Fruit fly (Drosophila melanogaster) whole organism, pupa: ENCODE measurements around the gene kay.

Experiments used
- CG12605 ChIP-seq: fragments of 200-800 bp; sonication (Bioruptor generic); IDR thresholded peaks from 2 replicates; pipeline ENCODE4 v1.3.6; 2022; ENCODE audit warnings: missing biosample characterization, missing genetic modification characterization
- CG13204 ChIP-seq: fragments of 200-800 bp; sonication (Bioruptor generic); optimal IDR thresholded peaks from 2 replicates; lab custom pipeline; 2018; ENCODE audit warnings: missing biosample characterization, mild to moderate bottlenecking, missing genetic modification characterization, moderate library complexity
- CG14655 ChIP-seq: fragments of 200-800 bp; sonication (Bioruptor generic); optimal IDR thresholded peaks from 3 replicates; lab custom pipeline; 2017; ENCODE audit warnings: mild to moderate bottlenecking, missing biosample characterization, missing genetic modification reagents, missing genetic modification characterization
- CG15710 ChIP-seq: fragments of 200-800 bp; sonication (Bioruptor generic); optimal IDR thresholded peaks from 2 replicates; lab custom pipeline; 2018; ENCODE audit warnings: missing biosample characterization, mild to moderate bottlenecking, missing genetic modification characterization, moderate library complexity
- CG32121 ChIP-seq: fragments of 200-800 bp; sonication (Bioruptor generic); IDR thresholded peaks from 2 replicates; pipeline ENCODE4 v1.3.6; 2022; ENCODE audit warnings: missing biosample characterization, missing genetic modification characterization
- CG4496 ChIP-seq: fragments of 200-800 bp; sonication (Bioruptor generic); IDR thresholded peaks from 3 replicates; pipeline ENCODE4 v1.3.6; 2022; ENCODE audit warnings: missing biosample characterization, missing genetic modification characterization
- CG8159 ChIP-seq: fragments of 200-800 bp; sonication (Bioruptor generic); optimal IDR thresholded peaks from 3 replicates; lab custom pipeline; 2018; ENCODE audit warnings: missing biosample characterization, mild to moderate bottlenecking, missing genetic modification characterization, moderate library complexity
- CG9948 ChIP-seq: fragments of 200-800 bp; sonication (Bioruptor generic); optimal IDR thresholded peaks from 2 replicates; lab custom pipeline; 2018; ENCODE audit warnings: missing biosample characterization, mild to moderate bottlenecking, missing genetic modification characterization, moderate library complexity
- D1 ChIP-seq: fragments of 200-800 bp; sonication (Bioruptor generic); optimal IDR thresholded peaks from 2 replicates; lab custom pipeline; 2018; ENCODE audit warnings: missing biosample characterization, mild to moderate bottlenecking, missing genetic modification characterization, moderate library complexity
- EcR ChIP-seq: fragments of 200-800 bp; sonication (Bioruptor generic); optimal IDR thresholded peaks from 3 replicates; lab custom pipeline; 2019; ENCODE audit warnings: missing biosample characterization, missing genetic modification characterization, mild to moderate bottlenecking, moderate library complexity, missing genetic modification reagents
- Pif1A ChIP-seq: fragments of 200-800 bp; sonication (Bioruptor generic); optimal IDR thresholded peaks from 3 replicates; lab custom pipeline; 2016; ENCODE audit warnings: missing biosample characterization, missing genetic modification characterization
- Snoo ChIP-seq: fragments of 200-800 bp; sonication (Bioruptor generic); optimal IDR thresholded peaks from 3 replicates; lab custom pipeline; 2017; ENCODE audit warnings: missing biosample characterization, mild to moderate bottlenecking, missing genetic modification characterization, inconsistent platforms
- rn ChIP-seq: fragments of 200-800 bp; sonication (Bioruptor generic); IDR thresholded peaks from 2 replicates; pipeline ENCODE4 v1.3.6; 2022; ENCODE audit warnings: missing biosample characterization, missing genetic modification characterization

DNA sequence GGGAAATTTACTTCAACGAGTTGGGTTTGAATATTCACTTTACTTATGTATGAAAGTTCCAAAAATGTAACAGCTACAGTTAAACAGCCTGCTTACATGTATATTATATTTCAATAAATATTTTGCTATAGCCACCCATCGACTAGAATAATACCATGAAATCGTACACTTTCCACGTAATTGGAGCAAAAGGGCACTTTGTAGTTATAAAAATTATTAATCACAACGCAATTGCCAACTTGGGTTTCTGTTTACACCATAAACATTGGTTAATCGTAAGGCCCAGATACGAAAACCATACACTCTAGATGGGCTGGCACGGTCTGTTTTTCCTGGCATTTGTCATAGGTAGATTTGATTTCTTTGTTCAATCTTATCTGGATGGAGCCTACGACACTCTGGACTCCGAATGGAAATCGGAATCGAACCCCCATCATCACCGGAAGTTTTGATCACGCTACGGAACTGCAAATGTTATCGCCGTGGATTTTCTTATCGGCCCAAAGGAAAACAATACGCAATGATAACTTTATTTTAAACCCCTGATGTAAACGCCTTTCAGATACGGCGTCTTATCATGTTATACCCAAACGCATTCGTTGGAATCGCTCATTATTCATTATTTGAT, 14.7 kb downstream of the kay start, which contains the start of gene fig:
- no peak for TF ChIP-seq rn
- no peak for TF ChIP-seq CG14655 (GFP tag; lab: Kevin White, UChicago)
- no peak for TF ChIP-seq Pif1A
- no peak for TF ChIP-seq EcR (GFP tag; lab: Kevin White, UChicago)
- no peak for TF ChIP-seq CG13204 (GFP tag; lab: Kevin White, UChicago)
- TF ChIP-seq CG4496 (GFP tag; lab: Robert Waterston, UW), result no peak
- TF ChIP-seq CG8159, result no peak
- TF ChIP-seq CG32121 (GFP tag; lab: Robert Waterston, UW), result no peak
- TF ChIP-seq Snoo (tag; lab: Kevin White, UChicago), result no peak
- no peak for TF ChIP-seq CG9948 (tag; lab: Kevin White, UChicago)
- no peak for TF ChIP-seq CG12605 (GFP tag; lab: Robert Waterston, UW)
- TF ChIP-seq CG15710 (tag; lab: Kevin White, UChicago), result no peak
- TF ChIP-seq D1 (tag; lab: Kevin White, UChicago), result no peak
